Fruit fly (Drosophila melanogaster): ENCODE results near the gene Polr2B.

Polr2B gene

dm6 chr3R:14153729-14154128 is 28.1 kb downstream of the Polr2B start, which contains the start of gene Recs1:
Gene Recs1, minus strand, starts transcription at chr3R:14153829.
- TF ChIP-seq insv (optimal IDR thresholded peaks at IDR 0.05), result no peak
- no peak for TF ChIP-seq Sin3A (optimal IDR thresholded peaks at IDR 0.05)
- TF ChIP-seq h (optimal IDR thresholded peaks at IDR 0.05), result no peak
- TF ChIP-seq Myc (optimal IDR thresholded peaks at IDR 0.05), result no peak
- no peak for TF ChIP-seq psq (optimal IDR thresholded peaks at IDR 0.05)
- no peak for TF ChIP-seq ttk (optimal IDR thresholded peaks at IDR 0.05)

- TF ChIP-seq insv (optimal IDR thresholded peaks at IDR 0.05) (no peak), ttk (optimal IDR thresholded peaks at IDR 0.05) (no peak), Myc (optimal IDR thresholded peaks at IDR 0.05) (no peak), h (optimal IDR thresholded peaks at IDR 0.05) (no peak), Sin3A (optimal IDR thresholded peaks at IDR 0.05) (no peak), psq (optimal IDR thresholded peaks at IDR 0.05) (no peak)
These were observed 28.8 kb downstream of the Polr2B start, which contains the start of gene CG44215 for dm6 chr3R:14154341-14154740. Gene CG44215, minus strand, starts transcription at chr3R:14154441.

dm6 chr3R:14157331-14157730 is 31.7 kb downstream of the Polr2B start, which contains the start of gene CG31533:
Gene CG31533, minus strand, starts transcription at chr3R:14157431.
- no peak for TF ChIP-seq h (optimal IDR thresholded peaks at IDR 0.05)
- no peak for TF ChIP-seq Sin3A (optimal IDR thresholded peaks at IDR 0.05)
- no peak for TF ChIP-seq insv (optimal IDR thresholded peaks at IDR 0.05)
- TF ChIP-seq psq (optimal IDR thresholded peaks at IDR 0.05), result no peak
- no peak for TF ChIP-seq ttk (optimal IDR thresholded peaks at IDR 0.05)
- TF ChIP-seq Myc (optimal IDR thresholded peaks at IDR 0.05), result no peak

dm6 chr3R:14160178-14160577 is 34.6 kb downstream of the Polr2B start, which contains the start of gene CG31327:
Gene CG31327, minus strand, starts transcription at chr3R:14160278.
- no peak for TF ChIP-seq h (optimal IDR thresholded peaks at IDR 0.05)
- no peak for TF ChIP-seq psq (optimal IDR thresholded peaks at IDR 0.05)
- no peak for TF ChIP-seq Myc (optimal IDR thresholded peaks at IDR 0.05)
- no peak for TF ChIP-seq ttk (optimal IDR thresholded peaks at IDR 0.05)
- TF ChIP-seq insv (optimal IDR thresholded peaks at IDR 0.05), result no peak
- TF ChIP-seq Sin3A (optimal IDR thresholded peaks at IDR 0.05), result no peak

- no peak for TF ChIP-seq ttk (optimal IDR thresholded peaks at IDR 0.05)
- TF ChIP-seq Sin3A (optimal IDR thresholded peaks at IDR 0.05), result no peak
- no peak for TF ChIP-seq h (optimal IDR thresholded peaks at IDR 0.05)
- TF ChIP-seq Myc (optimal IDR thresholded peaks at IDR 0.05), result no peak
- no peak for TF ChIP-seq insv (optimal IDR thresholded peaks at IDR 0.05)
- TF ChIP-seq psq (optimal IDR thresholded peaks at IDR 0.05), result no peak
These were observed 36.7 kb downstream of the Polr2B start, which contains the start of gene CG3199 for dm6 chr3R:14162176-14162759. Gene CG3199, plus strand, starts transcription at chr3R:14162709.
